Worm (Caenorhabditis elegans): ENCODE measurements around the gene pqn-35.
A peak's percentile ranks its signal among the peaks of the same experiment; 100 is the strongest.

DNA sequence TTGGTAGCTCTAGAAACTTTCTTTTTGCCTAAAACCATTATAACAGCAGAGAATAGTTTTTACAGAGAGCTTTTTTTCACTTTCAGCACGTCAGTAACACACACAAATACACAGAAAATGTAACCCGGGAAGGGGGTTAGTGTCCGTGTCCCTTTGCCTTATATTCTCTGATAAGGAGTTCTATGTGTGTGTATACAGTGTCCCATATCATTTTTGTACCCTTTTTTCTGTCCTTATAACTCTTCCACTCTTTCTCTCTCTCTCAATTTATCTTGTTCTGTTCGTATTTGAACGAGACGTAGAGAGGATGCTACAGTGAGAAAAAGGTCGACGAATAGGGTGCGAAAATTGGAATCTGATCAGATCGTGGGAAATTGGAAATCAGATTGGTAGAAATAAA lies 14.0 kb upstream of the pqn-35 start:
- no peak for TF ChIP-seq skn-1 (tag; optimal IDR thresholded peaks at IDR 0.05)
- TF ChIP-seq nhr-76 (tag; optimal IDR thresholded peaks at IDR 0.05), result no peak
- TF ChIP-seq nhr-11 (tag; optimal IDR thresholded peaks at IDR 0.05), result no peak
- TF ChIP-seq nhr-237 (tag; optimal IDR thresholded peaks at IDR 0.05), result no peak
- no peak for TF ChIP-seq zag-1 (tag; optimal IDR thresholded peaks at IDR 0.05)
- TF ChIP-seq fos-1 (tag; optimal IDR thresholded peaks at IDR 0.05), result no peak
- peak; percentile 71 for TF ChIP-seq pqm-1 (tag; optimal IDR thresholded peaks at IDR 0.05)
- TF ChIP-seq mdl-1 (tag; optimal IDR thresholded peaks at IDR 0.05), result no peak
- TF ChIP-seq aly-2 (tag; optimal IDR thresholded peaks at IDR 0.05), result no peak
- TF ChIP-seq R02D3.7 (tag; optimal IDR thresholded peaks at IDR 0.05), result no peak
- no peak for TF ChIP-seq nhr-77 (tag; optimal IDR thresholded peaks at IDR 0.05)
- TF ChIP-seq pha-4 (tag; optimal IDR thresholded peaks at IDR 0.05), result peak; percentile 36

Data from whole organism, L3 larva.